Worm (Caenorhabditis elegans) whole organism, mixed stage, embryonic: ENCODE measurements around the gene pck-1.

Experiments used
- M03D4.4 ChIP-seq: sonication (generic microtip); optimal IDR thresholded peaks from 2 replicates; lab custom pipeline; 2017; ENCODE audit warnings: mild to moderate bottlenecking, missing genetic modification characterization, missing compliant biosample characterization
- bed-3 ChIP-seq: fragments of 200-800 bp; sonication (Bioruptor generic); optimal IDR thresholded peaks from 3 replicates; lab custom pipeline; 2018; ENCODE audit warnings: mild to moderate bottlenecking, missing genetic modification characterization, moderate library complexity, missing compliant biosample characterization
- ceh-39 ChIP-seq: fragments of 150-350 bp; optimal IDR thresholded peaks from 2 replicates; lab custom pipeline; 2014; ENCODE audit warnings: missing biosample characterization, missing genetic modification characterization
- ces-1 ChIP-seq: fragments of 150-350 bp; optimal IDR thresholded peaks from 2 replicates; lab custom pipeline; 2014; ENCODE audit warnings: missing biosample characterization, missing genetic modification reagents, missing genetic modification characterization
- cnd-1 ChIP-seq: fragments of 200-800 bp; sonication (Bioruptor generic); optimal IDR thresholded peaks from 2 replicates; lab custom pipeline; 2018; ENCODE audit warnings: mild to moderate bottlenecking, missing genetic modification characterization, missing compliant biosample characterization
- drap-1 ChIP-seq: fragments of 200-800 bp; sonication (Bioruptor generic); optimal IDR thresholded peaks from 3 replicates; lab custom pipeline; 2018; ENCODE audit warnings: mild to moderate bottlenecking, missing genetic modification characterization, missing compliant biosample characterization
- elt-1 ChIP-seq: sonication (generic microtip); optimal IDR thresholded peaks from 2 replicates; lab custom pipeline; 2017; ENCODE audit warnings: missing genetic modification characterization, mild to moderate bottlenecking, missing compliant biosample characterization, antibody characterized with exemption, moderate library complexity, borderline replicate concordance; ENCODE audit not compliant: insufficient read depth
- elt-3 ChIP-seq: fragments of 150-350 bp; optimal IDR thresholded peaks from 2 replicates; lab custom pipeline; 2014; ENCODE audit warnings: missing biosample characterization, missing genetic modification characterization
- flh-1 ChIP-seq: fragments of 200-800 bp; sonication (Bioruptor generic); optimal IDR thresholded peaks from 2 replicates; lab custom pipeline; 2018; ENCODE audit warnings: mild to moderate bottlenecking, missing genetic modification characterization, moderate library complexity, missing compliant biosample characterization
- hlh-1 ChIP-seq: fragments of 150-350 bp; optimal IDR thresholded peaks from 2 replicates; lab custom pipeline; 2014; ENCODE audit warnings: missing biosample characterization, missing genetic modification reagents, missing genetic modification characterization
- lin-13 ChIP-seq: fragments of 150-350 bp; optimal IDR thresholded peaks from 2 replicates; lab custom pipeline; 2014; ENCODE audit warnings: missing biosample characterization, missing genetic modification characterization
- mls-2 ChIP-seq: sonication (generic microtip); optimal IDR thresholded peaks from 2 replicates; lab custom pipeline; 2016; ENCODE audit warnings: mild to moderate bottlenecking, missing genetic modification characterization, moderate library complexity, missing compliant biosample characterization
- nhr-2 ChIP-seq: fragments of 150-350 bp; optimal IDR thresholded peaks from 2 replicates; lab custom pipeline; 2014; ENCODE audit warnings: missing biosample characterization, missing genetic modification characterization
- nhr-237 ChIP-seq: fragments of 150-350 bp; optimal IDR thresholded peaks from 2 replicates; lab custom pipeline; 2014; ENCODE audit warnings: missing biosample characterization, missing genetic modification characterization
- nhr-28 ChIP-seq: fragments of 150-350 bp; optimal IDR thresholded peaks from 2 replicates; lab custom pipeline; 2014; ENCODE audit warnings: missing biosample characterization, missing genetic modification characterization
- nhr-76 ChIP-seq: sonication (generic microtip); optimal IDR thresholded peaks from 2 replicates; lab custom pipeline; 2017; ENCODE audit warnings: missing biosample characterization, missing genetic modification characterization
- sem-2 ChIP-seq: fragments of 200-800 bp; sonication (Bioruptor generic); optimal IDR thresholded peaks from 2 replicates; lab custom pipeline; 2018; ENCODE audit warnings: mild to moderate bottlenecking, missing genetic modification characterization, missing compliant biosample characterization
- snpc-4 ChIP-seq: fragments of 150-350 bp; optimal IDR thresholded peaks from 2 replicates; lab custom pipeline; 2014; ENCODE audit warnings: missing biosample characterization, missing genetic modification characterization
- sptf-1 ChIP-seq: sonication (generic microtip); optimal IDR thresholded peaks from 2 replicates; lab custom pipeline; 2017; ENCODE audit warnings: mild to moderate bottlenecking, missing genetic modification characterization, moderate library complexity, missing compliant biosample characterization
- tbx-8 ChIP-seq: fragments of 200-800 bp; sonication (Bioruptor generic); optimal IDR thresholded peaks from 2 replicates; lab custom pipeline; 2018; ENCODE audit warnings: mild to moderate bottlenecking, missing genetic modification characterization, moderate library complexity, missing compliant biosample characterization
- unc-120 ChIP-seq: sonication (generic microtip); optimal IDR thresholded peaks from 2 replicates; lab custom pipeline; 2017; ENCODE audit warnings: missing genetic modification characterization, missing compliant biosample characterization; ENCODE audit not compliant: poor library complexity, severe bottlenecking
- unc-39 ChIP-seq: fragments of 150-350 bp; optimal IDR thresholded peaks from 2 replicates; lab custom pipeline; 2014; ENCODE audit warnings: missing biosample characterization, missing genetic modification characterization
- unc-62 ChIP-seq: fragments of 150-350 bp; optimal IDR thresholded peaks from 2 replicates; lab custom pipeline; 2014; ENCODE audit warnings: missing biosample characterization, missing genetic modification reagents, missing genetic modification characterization
- zip-8 ChIP-seq: fragments of 150-350 bp; optimal IDR thresholded peaks from 2 replicates; lab custom pipeline; 2014; ENCODE audit warnings: missing biosample characterization, missing genetic modification characterization
- ztf-11 ChIP-seq: fragments of 150-350 bp; optimal IDR thresholded peaks from 2 replicates; lab custom pipeline; 2014; ENCODE audit warnings: missing biosample characterization, missing genetic modification characterization

pck-1 gene

DNA sequence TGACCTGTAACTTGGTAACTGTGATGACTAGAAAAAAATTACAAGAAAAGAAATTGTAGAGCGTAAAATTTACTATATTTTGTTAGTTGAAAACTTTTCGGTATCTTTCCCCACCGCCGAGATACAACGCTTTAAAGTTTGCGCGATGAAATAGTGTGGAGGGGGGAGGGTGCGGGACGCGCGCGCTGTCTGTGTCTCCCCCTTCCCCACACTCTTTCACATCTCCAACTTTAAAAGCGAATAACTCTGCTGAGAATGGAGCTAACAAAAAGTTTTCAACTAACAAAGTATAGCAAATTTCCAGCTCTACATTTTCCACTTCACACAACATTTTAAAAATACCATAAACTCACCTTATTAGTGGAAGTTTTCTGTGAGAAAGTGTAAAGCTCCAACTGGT lies 48.5 kb downstream of the pck-1 start:
- TF ChIP-seq tbx-8 (no peak), drap-1 (GFP tag; lab: Kevin White, UChicago) (no peak), nhr-28 (tag; lab: Kevin White, UChicago) (no peak), zip-8 (no peak), hlh-1 (tag; lab: Kevin White, UChicago) (no peak), ces-1 (no peak), unc-62 (GFP tag; lab: Kevin White, UChicago) (no peak), ztf-11 (no peak), snpc-4 (tag; lab: Kevin White, UChicago) (no peak), mls-2 (tag; lab: Kevin White, UChicago) (no peak), elt-1 (tag; lab: Kevin White, UChicago) (no peak), unc-39 (tag; lab: Kevin White, UChicago) (no peak), elt-3 (tag; lab: Kevin White, UChicago) (no peak), unc-120 (no peak)

DNA sequence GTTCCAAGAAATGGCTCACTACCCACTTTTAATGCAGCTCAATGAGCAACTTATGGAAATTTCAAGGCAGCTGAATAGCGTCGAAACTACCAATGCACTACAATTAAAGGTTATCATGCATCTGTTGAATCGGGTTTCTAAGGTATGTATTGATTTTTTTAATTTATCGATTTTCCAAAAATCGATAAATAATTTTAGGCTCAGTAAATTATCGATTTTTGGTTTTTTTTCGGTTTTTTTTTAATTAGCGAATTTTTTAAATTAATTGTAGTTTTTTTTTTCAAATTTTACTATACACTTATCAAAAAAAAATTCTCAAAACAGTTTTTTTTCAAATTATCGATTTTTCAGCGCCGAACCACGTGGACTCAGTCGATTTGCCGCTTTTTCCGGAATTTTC lies 49.3 kb downstream of the pck-1 start:
- TF ChIP-seq nhr-237 (tag; lab: Kevin White, UChicago) (no peak), ceh-39 (tag; lab: Kevin White, UChicago) (no peak), elt-1 (tag; lab: Kevin White, UChicago) (no peak), sem-2 (no peak), tbx-8 (no peak), cnd-1 (tag; lab: Kevin White, UChicago) (no peak), unc-120 (no peak), nhr-76 (tag; lab: Kevin White, UChicago) (no peak), unc-39 (tag; lab: Kevin White, UChicago) (no peak), elt-3 (tag; lab: Kevin White, UChicago) (no peak), flh-1 (GFP tag; lab: Kevin White, UChicago) (no peak), mls-2 (tag; lab: Kevin White, UChicago) (no peak), M03D4.4 (tag; lab: Kevin White, UChicago) (no peak)

DNA sequence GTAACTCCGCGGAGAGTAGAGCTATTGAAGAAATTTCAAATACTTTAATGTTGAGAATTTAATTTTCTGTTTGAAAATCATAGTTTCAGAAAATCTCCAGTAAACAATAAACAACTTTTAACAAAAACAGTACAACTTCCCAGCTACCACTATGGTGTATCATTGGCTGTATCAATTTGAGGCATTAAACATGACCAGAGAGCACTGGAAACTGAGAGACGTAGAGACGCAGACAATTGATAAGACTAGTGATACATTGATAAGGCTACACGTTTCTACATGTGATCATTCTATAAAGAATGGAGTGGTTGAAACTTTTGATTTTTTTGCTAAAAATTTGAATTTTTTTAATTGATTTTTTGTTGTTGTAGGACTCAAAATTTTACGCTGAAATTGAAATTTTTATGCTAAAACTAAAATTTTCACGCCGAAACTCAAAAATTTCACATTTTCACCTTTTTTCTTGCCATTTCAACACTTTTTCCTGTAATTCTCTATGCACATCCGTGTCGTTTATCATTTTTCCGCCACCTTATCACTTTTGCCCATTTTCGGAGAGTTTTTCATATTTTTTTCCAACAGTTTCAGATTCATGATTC lies 50.7 kb downstream of the pck-1 start, which contains the start of gene H10E21.1:
Gene H10E21.1 (plus strand): TSS at position 549 of the 599 bp plus-strand sequence.
- TF ChIP-seq sem-2, result no peak
- TF ChIP-seq elt-3 (tag; lab: Kevin White, UChicago), result peak; percentile 92

DNA sequence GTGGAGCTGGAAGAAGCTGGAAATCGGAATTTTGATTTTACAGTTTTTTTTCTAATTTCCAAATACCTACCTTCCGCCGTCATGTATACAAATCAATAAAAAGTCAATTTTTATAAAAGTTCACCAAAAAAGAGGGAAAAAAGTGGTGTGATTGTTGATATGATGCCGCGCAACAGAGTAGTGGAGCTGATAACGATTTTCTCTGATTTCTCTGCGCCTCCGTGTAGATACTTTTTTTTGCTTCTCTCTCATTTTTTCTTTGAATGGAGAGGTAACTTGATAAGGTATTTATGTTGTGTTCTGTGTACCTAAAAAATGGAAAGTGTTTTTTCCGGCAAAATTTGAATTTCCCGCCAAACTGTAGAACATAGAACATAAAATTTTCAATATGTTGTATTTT lies 51.4 kb downstream of the pck-1 start, which contains the start of gene nhr-80:
Gene nhr-80 (minus strand): TSS at position 199 of the 400 bp plus-strand sequence.
- TF ChIP-seq hlh-1 (tag; lab: Kevin White, UChicago) (no peak), sptf-1 (no peak), bed-3 (GFP tag; lab: Kevin White, UChicago) (no peak), nhr-2 (tag; lab: Kevin White, UChicago) (no peak), lin-13 (tag; lab: Kevin White, UChicago) (no peak), nhr-28 (tag; lab: Kevin White, UChicago) (no peak), nhr-237 (tag; lab: Kevin White, UChicago) (no peak)

DNA sequence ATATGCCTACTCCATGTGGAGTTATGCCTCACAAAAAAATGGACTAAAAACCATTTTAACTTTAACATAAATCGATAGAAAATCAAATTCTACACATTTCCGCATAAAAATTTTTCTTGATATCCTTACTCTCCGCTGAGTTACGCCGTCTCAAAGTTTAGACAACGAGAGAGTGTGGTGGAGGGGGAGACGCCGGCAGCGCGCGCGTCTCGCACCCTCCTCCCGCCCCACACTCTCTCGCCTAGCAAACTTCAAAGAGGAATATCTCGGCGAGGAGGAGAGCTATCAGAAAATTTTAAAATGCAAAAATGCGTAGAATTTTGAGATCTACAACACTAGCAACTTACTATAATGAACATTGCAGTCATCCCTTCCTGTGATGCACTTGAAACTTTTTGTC lies 51.9 kb downstream of the pck-1 start:
- no peak for TF ChIP-seq hlh-1 (tag; lab: Kevin White, UChicago)
- no peak for TF ChIP-seq ztf-11
